Worm (Caenorhabditis elegans) whole organism, midembryonic: ENCODE data around the gene Y62H9A.1.

Experiments used
- T22C8.4 ChIP-seq: fragments of 200-800 bp; sonication (Bioruptor generic); IDR thresholded peaks from 2 replicates; pipeline ENCODE4 v1.3.6; 2022; ENCODE audit warnings: missing genetic modification characterization, missing compliant biosample characterization
- cog-1 ChIP-seq: sonication (generic microtip); optimal IDR thresholded peaks from 2 replicates; lab custom pipeline; 2016; ENCODE audit warnings: missing genetic modification characterization, missing compliant biosample characterization
- flt-1 ChIP-seq: fragments of 200-800 bp; sonication (Bioruptor generic); IDR thresholded peaks from 2 replicates; pipeline ENCODE4 v1.3.6; 2022; ENCODE audit warnings: missing genetic modification characterization, missing compliant biosample characterization
- klf-2 ChIP-seq: fragments of 200-800 bp; sonication (Bioruptor generic); conservative IDR thresholded peaks from 2 replicates; pipeline ENCODE4 v1.3.6; 2022; ENCODE audit warnings: missing genetic modification reagents, missing genetic modification characterization, missing compliant biosample characterization
- med-1 ChIP-seq: sonication (generic microtip); optimal IDR thresholded peaks from 2 replicates; lab custom pipeline; 2017; ENCODE audit warnings: missing genetic modification characterization, mild to moderate bottlenecking, missing compliant biosample characterization, antibody characterized with exemption, missing genetic modification reagents; ENCODE audit not compliant: insufficient read depth
- ref-1 ChIP-seq: fragments of 200-800 bp; sonication (Bioruptor generic); conservative IDR thresholded peaks from 2 replicates; pipeline ENCODE4 v1.3.6; 2022; ENCODE audit warnings: missing genetic modification reagents, missing genetic modification characterization, missing compliant biosample characterization
- tab-1 ChIP-seq: fragments of 200-800 bp; sonication (Bioruptor generic); IDR thresholded peaks from 2 replicates; pipeline ENCODE4 v1.3.6; 2022; ENCODE audit warnings: missing genetic modification characterization, missing compliant biosample characterization
- ztf-23 ChIP-seq: fragments of 200-800 bp; sonication (Bioruptor generic); IDR thresholded peaks from 2 replicates; pipeline ENCODE4 v1.3.6; 2022; ENCODE audit warnings: missing genetic modification reagents, missing genetic modification characterization, missing compliant biosample characterization
- ztf-29 ChIP-seq: fragments of 200-800 bp; sonication (Bioruptor generic); IDR thresholded peaks from 2 replicates; pipeline ENCODE4 v1.3.6; 2022; ENCODE audit warnings: missing genetic modification reagents, missing genetic modification characterization, missing compliant biosample characterization

The Y62H9A.1 gene

DNA sequence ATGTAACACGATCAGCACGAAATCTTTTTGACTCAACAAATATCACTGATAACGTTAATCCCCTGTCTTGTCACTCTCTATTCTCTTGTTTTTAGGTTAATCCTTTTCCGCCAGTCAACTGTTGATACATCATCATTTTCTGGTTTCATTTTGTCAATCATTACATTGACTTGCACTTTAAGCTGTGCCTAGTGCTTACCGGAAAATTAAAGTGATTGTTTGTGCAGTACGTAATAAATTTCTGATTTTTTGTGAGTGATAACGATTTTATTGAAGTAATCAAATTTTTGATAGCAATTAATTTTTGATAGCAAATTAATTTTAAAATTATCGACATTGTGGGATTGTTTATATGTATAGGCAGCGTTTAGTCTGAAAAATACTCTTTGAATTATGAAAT is 33.8 kb downstream of the Y62H9A.1 start:
- no peak for TF ChIP-seq med-1
- no peak for TF ChIP-seq klf-2
- no peak for TF ChIP-seq cog-1 (tag; lab: Kevin White, UChicago)
- TF ChIP-seq T22C8.4 (GFP tag; lab: Robert Waterston, UW): no peak
- no peak for TF ChIP-seq ztf-23 (GFP tag; lab: Robert Waterston, UW)

DNA sequence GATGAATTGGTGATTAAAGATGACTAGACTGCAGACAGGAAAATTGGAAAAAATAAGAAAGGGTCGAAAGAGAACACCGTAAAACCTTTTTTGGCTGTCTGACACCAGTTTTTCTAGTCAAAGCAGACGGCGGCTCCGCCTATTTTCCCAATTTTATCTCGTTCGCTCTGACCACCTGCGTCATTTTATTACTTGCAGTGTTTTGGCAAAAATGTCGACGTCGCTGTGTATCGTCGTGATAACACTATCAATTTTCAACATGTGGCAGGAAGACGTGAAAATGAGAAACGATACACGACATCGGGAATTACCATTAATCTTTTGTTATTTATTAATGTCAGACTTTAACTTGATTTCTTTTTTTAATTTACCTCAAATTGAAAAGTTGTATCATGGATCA is 34.7 kb downstream of the Y62H9A.1 start, which contains the start of gene Y62H9A.15:
Gene Y62H9A.15 (minus strand): TSS at position 100 of the 400 bp plus-strand sequence.
- TF ChIP-seq tab-1 (GFP tag; lab: Robert Waterston, UW) (no peak), ref-1 (GFP tag; lab: Robert Waterston, UW) (no peak), med-1 (no peak), ztf-23 (GFP tag; lab: Robert Waterston, UW) (no peak), klf-2 (no peak), flt-1 (GFP tag; lab: Robert Waterston, UW) (no peak)

DNA sequence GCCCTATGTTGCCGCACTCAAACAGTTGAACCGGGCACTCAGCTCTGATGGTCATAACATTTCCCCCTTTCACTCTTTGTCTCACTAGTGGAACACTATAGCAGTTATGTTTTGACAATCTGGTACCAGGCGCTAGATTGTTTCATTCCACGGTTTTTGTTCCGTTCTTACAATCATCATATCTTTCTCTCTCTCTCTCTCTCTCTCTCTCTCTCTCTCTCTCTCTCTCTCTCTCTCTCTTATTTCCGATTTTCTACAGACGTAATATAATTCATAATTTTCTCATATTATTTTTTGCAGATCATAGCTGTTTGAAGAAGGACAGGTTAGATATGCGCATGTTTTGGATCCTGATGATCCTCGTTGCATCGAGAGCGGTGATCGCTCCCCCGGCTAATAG is 38.5 kb downstream of the Y62H9A.1 start, which contains the start of gene Y62H9A.12:
Gene Y62H9A.12 (plus strand): TSS at position 301 of the 400 bp plus-strand sequence.
- TF ChIP-seq ref-1 (GFP tag; lab: Robert Waterston, UW) (no peak), klf-2 (no peak), tab-1 (GFP tag; lab: Robert Waterston, UW) (no peak), cog-1 (tag; lab: Kevin White, UChicago) (no peak), T22C8.4 (GFP tag; lab: Robert Waterston, UW) (no peak), med-1 (no peak), flt-1 (GFP tag; lab: Robert Waterston, UW) (no peak), ztf-29 (GFP tag; lab: Robert Waterston, UW) (no peak), ztf-23 (GFP tag; lab: Robert Waterston, UW) (no peak)

ce11 chrX:11916705-11917104 is 41.4 kb downstream of the Y62H9A.1 start, which contains the start of gene Y62H9A.13:
TSS of gene Y62H9A.13 (plus strand) at chrX:11917005.
- TF ChIP-seq T22C8.4 (GFP tag; lab: Robert Waterston, UW) (no peak), ztf-23 (GFP tag; lab: Robert Waterston, UW) (no peak), flt-1 (GFP tag; lab: Robert Waterston, UW) (no peak), klf-2 (no peak), ref-1 (GFP tag; lab: Robert Waterston, UW) (no peak), ztf-29 (GFP tag; lab: Robert Waterston, UW) (no peak), cog-1 (tag; lab: Kevin White, UChicago) (no peak), med-1 (no peak), tab-1 (GFP tag; lab: Robert Waterston, UW) (no peak)

ce11 chrX:11917994-11918393 is 42.7 kb downstream of the Y62H9A.1 start, which contains the start of gene Y62H9A.16:
TSS of gene Y62H9A.16 (plus strand) at chrX:11918294.
- TF ChIP-seq med-1 (no peak), ref-1 (GFP tag; lab: Robert Waterston, UW) (no peak), ztf-29 (GFP tag; lab: Robert Waterston, UW) (no peak), klf-2 (no peak), cog-1 (tag; lab: Kevin White, UChicago) (no peak), tab-1 (GFP tag; lab: Robert Waterston, UW) (no peak), ztf-23 (GFP tag; lab: Robert Waterston, UW) (no peak), T22C8.4 (GFP tag; lab: Robert Waterston, UW) (no peak), flt-1 (GFP tag; lab: Robert Waterston, UW) (no peak)

DNA sequence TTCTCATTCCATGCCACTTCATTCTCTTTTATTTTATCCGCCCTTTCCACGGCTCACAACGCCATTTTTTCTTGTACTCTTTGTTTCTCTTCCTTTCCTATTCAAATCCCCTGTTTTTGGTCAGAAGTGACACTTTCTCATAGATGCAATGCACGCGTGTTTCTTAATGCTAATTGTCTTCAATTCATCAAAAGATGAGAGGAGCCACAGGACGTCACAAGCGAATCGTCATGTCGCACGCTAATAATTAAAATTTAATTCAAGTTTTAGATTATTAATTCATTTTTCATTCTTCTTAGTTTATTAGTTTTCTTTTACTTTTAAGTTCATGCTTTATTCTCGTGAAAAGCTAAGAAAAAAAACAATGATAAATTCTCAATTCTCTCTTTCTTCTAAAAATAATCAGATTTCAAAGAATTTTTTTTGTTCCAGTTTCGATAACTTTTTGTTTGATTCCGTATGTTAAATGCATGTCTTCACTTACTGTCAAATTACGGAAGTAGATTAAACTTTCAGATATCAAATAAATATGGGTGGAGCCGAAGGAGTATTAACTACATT is 45.5 kb downstream of the Y62H9A.1 start, which contains the start of gene Y62H9A.14:
Gene Y62H9A.14 (plus strand): TSS at position 511 of the 561 bp plus-strand sequence.
- no peak for TF ChIP-seq T22C8.4 (GFP tag; lab: Robert Waterston, UW)
- no peak for TF ChIP-seq cog-1 (tag; lab: Kevin White, UChicago)
- TF ChIP-seq ztf-29 (GFP tag; lab: Robert Waterston, UW): no peak
- no peak for TF ChIP-seq flt-1 (GFP tag; lab: Robert Waterston, UW)
- no peak for TF ChIP-seq klf-2
- no peak for TF ChIP-seq ref-1 (GFP tag; lab: Robert Waterston, UW)
- no peak for TF ChIP-seq tab-1 (GFP tag; lab: Robert Waterston, UW)
- TF ChIP-seq ztf-23 (GFP tag; lab: Robert Waterston, UW): no peak
- TF ChIP-seq med-1: no peak

DNA sequence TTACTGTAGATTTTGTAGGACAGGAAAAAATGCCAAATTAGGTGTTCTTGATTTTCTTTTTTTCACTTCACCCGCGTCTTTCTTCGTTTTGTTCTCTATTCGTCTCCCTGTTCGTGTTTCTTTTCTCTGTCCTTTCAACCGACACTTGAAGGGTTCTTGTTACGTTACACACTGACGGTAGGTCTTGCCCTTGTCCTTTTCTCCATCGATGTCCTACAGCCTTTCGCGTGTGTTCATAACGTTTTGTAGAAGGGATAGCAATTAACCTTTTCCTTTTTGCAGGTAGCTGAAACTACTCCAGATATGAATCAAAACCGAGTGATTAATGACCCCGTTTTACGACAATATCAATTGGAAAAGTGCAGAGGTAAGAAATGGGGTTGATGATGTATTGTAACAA is 48.8 kb downstream of the Y62H9A.1 start, which contains the start of gene F55G7.1:
Gene F55G7.1 (plus strand): TSS at position 276 of the 400 bp plus-strand sequence.
- no peak for TF ChIP-seq T22C8.4 (GFP tag; lab: Robert Waterston, UW)
- TF ChIP-seq ref-1 (GFP tag; lab: Robert Waterston, UW): no peak

- no peak for TF ChIP-seq klf-2
- TF ChIP-seq ztf-29 (GFP tag; lab: Robert Waterston, UW): no peak
- no peak for TF ChIP-seq ref-1 (GFP tag; lab: Robert Waterston, UW)
- no peak for TF ChIP-seq flt-1 (GFP tag; lab: Robert Waterston, UW)
- no peak for TF ChIP-seq cog-1 (tag; lab: Kevin White, UChicago)
- no peak for TF ChIP-seq T22C8.4 (GFP tag; lab: Robert Waterston, UW)
- TF ChIP-seq tab-1 (GFP tag; lab: Robert Waterston, UW): no peak
- no peak for TF ChIP-seq ztf-23 (GFP tag; lab: Robert Waterston, UW)
- TF ChIP-seq med-1: no peak
These were observed 49.9 kb downstream of the Y62H9A.1 start for ce11 chrX:11925243-11925642.
